Worm (Caenorhabditis elegans) whole organism, L4 larva: Measurements from ENCODE around the gene H20J04.4.

ENCODE experiments used
- F49E8.2 ChIP-seq: sonication (generic microtip); optimal IDR thresholded peaks from 2 replicates; lab custom pipeline; 2016; ENCODE audit warnings: missing compliant biosample characterization, mild to moderate bottlenecking, missing genetic modification characterization, borderline replicate concordance
- nhr-41 ChIP-seq: fragments of 200-800 bp; sonication (Bioruptor generic); IDR thresholded peaks from 2 replicates; pipeline ENCODE4 v1.3.6; 2022; ENCODE audit warnings: missing genetic modification reagents, missing genetic modification characterization, missing compliant biosample characterization
- sdz-12 ChIP-seq: fragments of 200-800 bp; sonication (Bioruptor generic); optimal IDR thresholded peaks from 2 replicates; lab custom pipeline; 2018; ENCODE audit warnings: mild to moderate bottlenecking, missing genetic modification characterization, missing compliant biosample characterization

- TF ChIP-seq F49E8.2 (tag; lab: Kevin White, UChicago) = no peak
- TF ChIP-seq nhr-41 (GFP tag; lab: Robert Waterston, UW) = no peak
- no peak for TF ChIP-seq sdz-12 (GFP tag; lab: Kevin White, UChicago)
Observed at ce11 chrII:4286921-4287320, 41.9 kb upstream of the H20J04.4 start.
